Fruit fly (Drosophila melanogaster) whole organism: ENCODE measurements around the gene Prps.

Source experiments
- CG8478 ChIP-seq: fragments of >200 bp; optimal IDR thresholded peaks from 2 replicates; lab custom pipeline; 2018; ENCODE audit warnings: inconsistent platforms
- Dll ChIP-seq: fragments of >200 bp; optimal IDR thresholded peaks from 2 replicates; lab custom pipeline; 2017
- EcR ChIP-seq, 2 experiments: fragments of >200 bp; optimal IDR thresholded peaks; 2 replicates each; lab custom pipeline; 2017; ENCODE audit warnings: missing biosample characterization in 2 of 2, missing genetic modification characterization in 2 of 2, missing genetic modification reagents in 2 of 2
- psq ChIP-seq: fragments of >200 bp; optimal IDR thresholded peaks from 2 replicates; lab custom pipeline; 2017
- usp ChIP-seq: fragments of >200 bp; optimal IDR thresholded peaks from 2 replicates; lab custom pipeline; 2017; ENCODE audit warnings: missing biosample characterization, missing genetic modification characterization, mixed read lengths

DNA sequence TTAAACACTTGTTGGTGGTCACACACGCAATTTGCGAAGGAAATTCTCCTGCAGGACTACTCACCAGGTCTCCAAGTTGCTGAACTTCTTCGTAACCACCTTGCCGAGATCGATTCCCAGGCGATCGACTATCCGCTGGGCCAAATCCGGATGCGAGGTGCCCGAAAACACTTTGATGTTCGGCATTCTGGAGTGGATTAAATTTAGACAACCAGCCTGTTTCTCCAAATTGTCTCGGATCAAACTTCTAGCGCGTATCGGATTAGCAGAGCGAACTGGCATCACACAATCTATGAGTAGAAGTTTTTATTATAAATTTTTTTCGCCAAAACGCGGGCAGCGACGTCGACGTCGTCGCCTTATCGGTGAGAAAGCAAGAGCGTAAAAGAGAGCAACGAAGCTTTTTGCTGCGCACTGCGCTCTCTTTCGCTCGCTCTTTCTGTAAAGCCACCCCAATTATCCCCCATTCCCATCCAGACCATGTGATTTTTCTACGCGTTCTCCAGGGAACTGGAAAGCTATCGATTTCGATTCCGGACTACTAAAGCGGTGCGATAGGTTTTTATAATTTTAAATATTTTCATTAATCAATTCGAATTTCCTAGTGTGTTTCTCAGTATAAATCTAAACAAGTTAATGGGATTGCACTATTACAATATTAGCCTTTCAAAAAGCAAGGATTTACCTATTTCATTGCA, 2.2 kb downstream of the Prps start:
- TF ChIP-seq usp (GFP tag; lab: Kevin White, UChicago) (no peak), psq (no peak), Dll (lab: Kevin White, UChicago) (peak; percentile 60), CG8478 (lab: Kevin White, UChicago) (no peak), EcR (GFP tag; optimal IDR thresholded peaks at IDR 0.05; lab: Kevin White, UChicago) (no peak)
